Worm (Caenorhabditis elegans) whole organism, L3 larva: ENCODE data around the gene klp-3.
A peak's percentile ranks its signal among the peaks of the same experiment; 100 is the strongest.

Experiments
- R02D3.7 ChIP-seq: fragments of 150-350 bp; optimal IDR thresholded peaks from 2 replicates; lab custom pipeline; 2014; ENCODE audit warnings: missing biosample characterization, missing genetic modification characterization
- ZK546.5 ChIP-seq: sonication (generic microtip); optimal IDR thresholded peaks from 2 replicates; lab custom pipeline; 2017; ENCODE audit warnings: missing biosample characterization, missing genetic modification characterization
- aly-2 ChIP-seq: fragments of 150-350 bp; optimal IDR thresholded peaks from 2 replicates; lab custom pipeline; 2014; ENCODE audit warnings: missing biosample characterization, missing genetic modification characterization
- ama-1 ChIP-seq: fragments of 150-350 bp; optimal IDR thresholded peaks from 2 replicates; lab custom pipeline; 2018
- ceh-16 ChIP-seq: sonication (generic microtip); optimal IDR thresholded peaks from 2 replicates; lab custom pipeline; 2017; ENCODE audit warnings: missing biosample characterization, missing genetic modification characterization
- ceh-28 ChIP-seq: fragments of 150-350 bp; optimal IDR thresholded peaks from 2 replicates; lab custom pipeline; 2014; ENCODE audit warnings: missing biosample characterization, missing genetic modification reagents, missing genetic modification characterization
- ceh-82 ChIP-seq: fragments of 150-350 bp; optimal IDR thresholded peaks from 2 replicates; lab custom pipeline; 2014; ENCODE audit warnings: missing biosample characterization, missing genetic modification characterization
- ceh-9 ChIP-seq: sonication (generic microtip); optimal IDR thresholded peaks from 2 replicates; lab custom pipeline; 2018; ENCODE audit warnings: missing biosample characterization, missing genetic modification characterization
- daf-12 ChIP-seq: fragments of 150-350 bp; optimal IDR thresholded peaks from 2 replicates; lab custom pipeline; 2014; ENCODE audit warnings: missing biosample characterization, missing genetic modification reagents, missing genetic modification characterization
- egl-27 ChIP-seq: sonication (generic microtip); optimal IDR thresholded peaks from 4 replicates; lab custom pipeline; 2017; ENCODE audit warnings: missing biosample characterization, missing genetic modification reagents, missing genetic modification characterization
- egl-5 ChIP-seq: fragments of 150-350 bp; optimal IDR thresholded peaks from 2 replicates; lab custom pipeline; 2017; ENCODE audit warnings: missing biosample characterization, missing genetic modification reagents, missing genetic modification characterization, inconsistent platforms
- elt-1 ChIP-seq: fragments of 150-350 bp; optimal IDR thresholded peaks from 2 replicates; lab custom pipeline; 2014; ENCODE audit warnings: missing biosample characterization, missing genetic modification characterization
- elt-2 ChIP-seq: sonication (generic microtip); optimal IDR thresholded peaks from 2 replicates; lab custom pipeline; 2016; ENCODE audit warnings: missing genetic modification reagents, mild to moderate bottlenecking, missing genetic modification characterization, missing compliant biosample characterization
- elt-3 ChIP-seq, 3 experiments: fragments of 150-350 bp in 1 of 3; sonication (generic microtip) in 2 of 3; optimal IDR thresholded peaks; 2 replicates in 2 of 3; 4 replicates in 1 of 3; lab custom pipeline; 2014 to 2017; ENCODE audit warnings: missing biosample characterization in 3 of 3, missing genetic modification characterization in 3 of 3
- eor-1 ChIP-seq, 2 experiments: fragments of 150-350 bp; optimal IDR thresholded peaks; 2 replicates each; lab custom pipeline; 2014 to 2018; ENCODE audit warnings: missing biosample characterization in 2 of 2, missing genetic modification characterization in 2 of 2
- fkh-10 ChIP-seq: sonication (generic microtip); optimal IDR thresholded peaks from 2 replicates; lab custom pipeline; 2017; ENCODE audit warnings: missing biosample characterization, missing genetic modification reagents, missing genetic modification characterization
- fkh-2 ChIP-seq: fragments of 150-350 bp; optimal IDR thresholded peaks from 2 replicates; lab custom pipeline; 2014; ENCODE audit warnings: missing biosample characterization, missing genetic modification reagents, missing genetic modification characterization
- fos-1 ChIP-seq: fragments of 150-350 bp; optimal IDR thresholded peaks from 2 replicates; lab custom pipeline; 2014; ENCODE audit warnings: missing biosample characterization, missing genetic modification characterization
- hmg-11 ChIP-seq: sonication (generic microtip); optimal IDR thresholded peaks from 2 replicates; lab custom pipeline; 2016; ENCODE audit warnings: missing genetic modification characterization, missing compliant biosample characterization
- jun-1 ChIP-seq: fragments of 150-350 bp; optimal IDR thresholded peaks from 2 replicates; lab custom pipeline; 2014; ENCODE audit warnings: missing biosample characterization, missing genetic modification reagents, missing genetic modification characterization
- lin-15B ChIP-seq: fragments of 150-350 bp; optimal IDR thresholded peaks from 2 replicates; lab custom pipeline; 2014; ENCODE audit warnings: missing biosample characterization, missing genetic modification characterization
- lin-39 ChIP-seq: fragments of 150-350 bp; optimal IDR thresholded peaks from 2 replicates; lab custom pipeline; 2018; ENCODE audit warnings: missing biosample characterization, missing genetic modification reagents, missing genetic modification characterization
- lsy-12 ChIP-seq: sonication (generic microtip); optimal IDR thresholded peaks from 2 replicates; lab custom pipeline; 2016; ENCODE audit warnings: mild to moderate bottlenecking, missing genetic modification characterization, missing compliant biosample characterization
- mdl-1 ChIP-seq: fragments of 150-350 bp; optimal IDR thresholded peaks from 2 replicates; lab custom pipeline; 2014; ENCODE audit warnings: missing biosample characterization, missing genetic modification characterization
- mml-1 ChIP-seq: fragments of 150-350 bp; sonication (generic microtip); optimal IDR thresholded peaks from 3 replicates; lab custom pipeline; 2014; ENCODE audit warnings: missing biosample characterization, missing genetic modification characterization
- nfya-1 ChIP-seq: sonication (generic microtip); optimal IDR thresholded peaks from 2 replicates; lab custom pipeline; 2017; ENCODE audit warnings: missing genetic modification characterization, mild to moderate bottlenecking, missing compliant biosample characterization, antibody characterized with exemption, moderate library complexity; ENCODE audit not compliant: insufficient read depth
- nhr-11 ChIP-seq: fragments of 150-350 bp; optimal IDR thresholded peaks from 2 replicates; lab custom pipeline; 2014; ENCODE audit warnings: missing biosample characterization, missing genetic modification characterization
- nhr-12 ChIP-seq: fragments of 150-350 bp; optimal IDR thresholded peaks from 2 replicates; lab custom pipeline; 2014; ENCODE audit warnings: missing biosample characterization, missing genetic modification characterization
- nhr-23 ChIP-seq: fragments of 150-350 bp; optimal IDR thresholded peaks from 2 replicates; lab custom pipeline; 2014; ENCODE audit warnings: missing biosample characterization, missing genetic modification reagents, missing genetic modification characterization
- nhr-237 ChIP-seq: fragments of 150-350 bp; optimal IDR thresholded peaks from 2 replicates; lab custom pipeline; 2014; ENCODE audit warnings: missing biosample characterization, missing genetic modification characterization
- nhr-25 ChIP-seq: sonication (generic microtip); optimal IDR thresholded peaks from 2 replicates; lab custom pipeline; 2017; ENCODE audit warnings: missing biosample characterization, missing genetic modification characterization
- nhr-28 ChIP-seq: fragments of 150-350 bp; optimal IDR thresholded peaks from 2 replicates; lab custom pipeline; 2014; ENCODE audit warnings: missing biosample characterization, missing genetic modification characterization
- nhr-43 ChIP-seq: sonication (generic microtip); optimal IDR thresholded peaks from 2 replicates; lab custom pipeline; 2016; ENCODE audit warnings: mild to moderate bottlenecking, missing genetic modification characterization, missing compliant biosample characterization; ENCODE audit not compliant: poor library complexity, severe bottlenecking
- nhr-67 ChIP-seq: fragments of 150-350 bp; optimal IDR thresholded peaks from 2 replicates; lab custom pipeline; 2014; ENCODE audit warnings: missing biosample characterization, missing genetic modification characterization
- nhr-76 ChIP-seq: fragments of 150-350 bp; sonication (generic microtip); optimal IDR thresholded peaks from 5 replicates; lab custom pipeline; 2014; ENCODE audit warnings: missing biosample characterization, missing genetic modification characterization
- nhr-77 ChIP-seq: fragments of 150-350 bp; optimal IDR thresholded peaks from 2 replicates; lab custom pipeline; 2014; ENCODE audit warnings: missing biosample characterization, missing genetic modification characterization
- pha-4 ChIP-seq: fragments of 150-350 bp; optimal IDR thresholded peaks from 2 replicates; lab custom pipeline; 2014; ENCODE audit warnings: missing biosample characterization, missing genetic modification reagents, missing genetic modification characterization
- pqm-1 ChIP-seq: fragments of 150-350 bp; optimal IDR thresholded peaks from 2 replicates; lab custom pipeline; 2017; ENCODE audit warnings: missing biosample characterization, missing genetic modification characterization, inconsistent platforms
- sea-2 ChIP-seq: fragments of 150-350 bp; sonication (generic microtip); optimal IDR thresholded peaks from 4 replicates; lab custom pipeline; 2014; ENCODE audit warnings: missing biosample characterization, missing genetic modification reagents, missing genetic modification characterization
- skn-1 ChIP-seq: fragments of 150-350 bp; optimal IDR thresholded peaks from 2 replicates; lab custom pipeline; 2014; ENCODE audit warnings: missing biosample characterization, missing genetic modification characterization
- snpc-4 ChIP-seq: fragments of 150-350 bp; optimal IDR thresholded peaks from 2 replicates; lab custom pipeline; 2014; ENCODE audit warnings: missing biosample characterization, missing genetic modification characterization
- tbx-2 ChIP-seq: sonication (generic microtip); optimal IDR thresholded peaks from 2 replicates; lab custom pipeline; 2016; ENCODE audit warnings: mild to moderate bottlenecking, missing genetic modification characterization, missing compliant biosample characterization
- unc-39 ChIP-seq: sonication (generic microtip); optimal IDR thresholded peaks from 4 replicates; lab custom pipeline; 2017; ENCODE audit warnings: missing biosample characterization, missing genetic modification characterization
- unc-62 ChIP-seq: fragments of 150-350 bp; sonication (generic microtip); optimal IDR thresholded peaks from 4 replicates; lab custom pipeline; 2014; ENCODE audit warnings: missing biosample characterization, missing genetic modification reagents, missing genetic modification characterization
- zag-1 ChIP-seq: fragments of 150-350 bp; optimal IDR thresholded peaks from 2 replicates; lab custom pipeline; 2014; ENCODE audit warnings: missing biosample characterization, missing genetic modification characterization
- ztf-11 ChIP-seq: fragments of 150-350 bp; optimal IDR thresholded peaks from 2 replicates; lab custom pipeline; 2014; ENCODE audit warnings: missing biosample characterization, missing genetic modification characterization
- ztf-4 ChIP-seq: fragments of 150-350 bp; optimal IDR thresholded peaks from 2 replicates; lab custom pipeline; 2014; ENCODE audit warnings: missing biosample characterization, missing genetic modification characterization

The klp-3 gene

DNA sequence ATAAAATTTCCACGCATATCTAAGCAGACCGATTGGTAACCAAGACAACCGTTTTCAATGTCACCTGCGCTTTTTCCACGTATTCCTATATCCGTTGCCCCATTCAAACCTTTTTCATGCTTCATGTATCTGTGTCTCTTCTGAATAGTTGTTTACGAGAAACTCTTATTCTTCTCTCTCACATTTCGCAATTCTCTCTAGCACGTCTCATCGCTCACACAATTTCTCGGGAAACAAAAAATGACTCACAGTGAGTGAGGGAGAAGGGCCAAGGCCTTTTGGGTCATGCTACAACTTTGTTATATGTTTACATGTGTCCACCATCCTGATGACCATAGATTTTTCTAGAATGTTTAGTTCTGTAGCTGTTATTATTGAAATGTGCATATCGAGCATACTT, 45.1 kb downstream of the klp-3 start:
- TF ChIP-seq sea-2 (GFP tag; lab: Kevin White, UChicago) (peak; percentile 27), R02D3.7 (no peak), elt-3 (tag; optimal IDR thresholded peaks at IDR 0.05; lab: Kevin White, UChicago) (no peak), unc-39 (tag; lab: Kevin White, UChicago) (no peak), fkh-2 (tag; lab: Kevin White, UChicago) (peak; percentile 87), ama-1 (lab: Kevin White, UChicago) (peak; percentile 53), nhr-11 (tag; lab: Kevin White, UChicago) (peak; percentile 91), daf-12 (tag; lab: Kevin White, UChicago) (no peak), nhr-43 (tag; lab: Kevin White, UChicago) (no peak), fos-1 (tag; lab: Kevin White, UChicago) (no peak), ceh-28 (peak; percentile 8), skn-1 (tag; lab: Kevin White, UChicago) (peak; percentile 19), unc-62 (GFP tag; lab: Kevin White, UChicago) (no peak), ceh-9 (tag; lab: Kevin White, UChicago) (no peak), tbx-2 (no peak), nhr-23 (tag; lab: Kevin White, UChicago) (peak; percentile 1), nhr-76 (tag; lab: Kevin White, UChicago) (no peak), hmg-11 (tag; lab: Kevin White, UChicago) (peak; percentile 36), pqm-1 (tag; lab: Kevin White, UChicago) (no peak), ceh-82 (tag; lab: Kevin White, UChicago) (no peak), ZK546.5 (tag; lab: Kevin White, UChicago) (no peak), elt-2 (tag; lab: Kevin White, UChicago) (no peak), nhr-25 (tag; lab: Kevin White, UChicago) (peak; percentile 61), mml-1 (tag; lab: Kevin White, UChicago) (no peak), nhr-67 (tag; lab: Kevin White, UChicago) (no peak), snpc-4 (tag; lab: Kevin White, UChicago) (peak; percentile 45), nhr-12 (tag; lab: Kevin White, UChicago) (no peak), eor-1 (tag; optimal IDR thresholded peaks at IDR 0.05; lab: Kevin White, UChicago) (no peak), fkh-10 (GFP tag; lab: Kevin White, UChicago) (peak; percentile 69), zag-1 (tag; lab: Kevin White, UChicago) (no peak), mdl-1 (tag; lab: Kevin White, UChicago) (no peak), egl-5 (peak; percentile 72), nhr-77 (tag; lab: Kevin White, UChicago) (no peak), jun-1 (tag; lab: Kevin White, UChicago) (peak; percentile 22), ceh-16 (tag; lab: Kevin White, UChicago) (no peak), lin-15B (tag; lab: Kevin White, UChicago) (peak; percentile 7), egl-27 (tag; lab: Kevin White, UChicago) (no peak), elt-1 (tag; lab: Kevin White, UChicago) (no peak), ztf-11 (no peak), aly-2 (tag; lab: Kevin White, UChicago) (no peak), pha-4 (tag; lab: Kevin White, UChicago) (peak; percentile 32), ztf-4 (tag; lab: Kevin White, UChicago) (no peak), nhr-28 (no peak), nhr-237 (no peak), lin-39 (peak; percentile 67), nfya-1 (tag; lab: Kevin White, UChicago) (peak; percentile 63), lsy-12 (tag; lab: Kevin White, UChicago) (no peak)
